Worm (Caenorhabditis elegans): Measurements from ENCODE around the gene sru-8.

DNA sequence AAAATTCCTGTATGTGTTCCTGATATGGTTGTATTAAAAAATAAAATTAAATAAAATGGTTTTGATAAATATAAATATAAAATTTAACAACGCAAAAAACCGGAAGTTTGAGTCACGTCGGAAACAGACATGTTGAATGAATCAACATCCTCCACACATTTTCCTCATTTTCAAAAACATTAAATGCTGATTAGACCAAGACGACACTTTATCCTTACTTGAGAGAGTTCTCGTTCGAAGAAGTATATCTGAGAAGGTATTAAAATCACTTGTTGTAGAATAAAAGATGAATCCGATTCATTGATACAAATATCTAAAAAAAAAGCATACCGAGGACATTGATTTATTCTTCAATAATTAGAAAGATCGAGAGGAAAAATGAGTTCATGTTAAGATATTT is 45.5 kb upstream of the sru-8 start:
- TF ChIP-seq ZK185.1 (tag; optimal IDR thresholded peaks at IDR 0.05; ENCODE audit: poor library complexity, severe bottlenecking) (no peak), nfya-1 (tag; optimal IDR thresholded peaks at IDR 0.05; ENCODE audit: borderline replicate concordance, insufficient read depth) (no peak), lag-1 (GFP tag; IDR thresholded peaks at IDR 0.05) (no peak), fkh-3 (tag; optimal IDR thresholded peaks at IDR 0.05) (no peak), ztf-28 (GFP tag; IDR thresholded peaks at IDR 0.05) (no peak), C06A6.2 (GFP tag; conservative IDR thresholded peaks at IDR 0.05) (no peak), aptf-3 (GFP tag; IDR thresholded peaks at IDR 0.05) (no peak), ceh-40 (GFP tag; IDR thresholded peaks at IDR 0.05) (no peak), attf-5 (GFP tag; optimal IDR thresholded peaks at IDR 0.05) (no peak), cebp-1 (GFP tag; IDR thresholded peaks at IDR 0.05) (no peak), cebp-1 (tag; optimal IDR thresholded peaks at IDR 0.05) (no peak), akir-1 (GFP tag; optimal IDR thresholded peaks at IDR 0.05) (no peak)

Measured in whole organism, young adult.